Worm (Caenorhabditis elegans) whole organism, L3 larva: ENCODE data around the gene T27C5.12.

Experiments
- aly-2 ChIP-seq: fragments of 150-350 bp; optimal IDR thresholded peaks from 2 replicates; lab custom pipeline; 2014; ENCODE audit warnings: missing biosample characterization, missing genetic modification characterization
- zag-1 ChIP-seq: fragments of 150-350 bp; optimal IDR thresholded peaks from 2 replicates; lab custom pipeline; 2014; ENCODE audit warnings: missing biosample characterization, missing genetic modification characterization

ce11 chrV:17376639-17377038 lies 38.4 kb upstream of the T27C5.12 start, which contains the start of gene Y20C6A.1:
- TF ChIP-seq zag-1 (tag; lab: Kevin White, UChicago) (no peak), aly-2 (no peak)
